Worm (Caenorhabditis elegans) whole organism, L4 larva: Measurements from ENCODE around the gene col-172.
A peak's percentile ranks its signal among the peaks of the same experiment; 100 is the strongest.

Experiments
- F49E8.2 ChIP-seq: sonication (generic microtip); optimal IDR thresholded peaks from 2 replicates; lab custom pipeline; 2016; ENCODE audit warnings: missing compliant biosample characterization, mild to moderate bottlenecking, missing genetic modification characterization, borderline replicate concordance
- T26A8.4 ChIP-seq: fragments of 200-800 bp; sonication (Bioruptor generic); IDR thresholded peaks from 2 replicates; pipeline ENCODE4 v1.3.6; 2022; ENCODE audit warnings: missing genetic modification characterization, missing compliant biosample characterization
- Y105C5A.15 ChIP-seq: fragments of 200-800 bp; sonication (Bioruptor generic); IDR thresholded peaks from 2 replicates; pipeline ENCODE4 v1.3.6; 2022; ENCODE audit warnings: missing genetic modification characterization, missing compliant biosample characterization
- Y75B8A.6 ChIP-seq: fragments of 200-800 bp; sonication (Bioruptor generic); IDR thresholded peaks from 2 replicates; pipeline ENCODE4 v1.3.6; 2022; ENCODE audit warnings: missing genetic modification reagents, missing genetic modification characterization, missing compliant biosample characterization
- aha-1 ChIP-seq: fragments of 150-350 bp; peaks from one replicate; lab custom pipeline; 2014; ENCODE audit warnings: missing biosample characterization, missing genetic modification characterization
- aly-2 ChIP-seq: sonication (generic microtip); optimal IDR thresholded peaks from 2 replicates; lab custom pipeline; 2018; ENCODE audit warnings: missing biosample characterization, missing genetic modification characterization
- ama-1 ChIP-seq: fragments of 150-350 bp; optimal IDR thresholded peaks from 2 replicates; lab custom pipeline; 2014; ENCODE audit warnings: inconsistent platforms, mixed read lengths
- attf-4 ChIP-seq: sonication (generic microtip); optimal IDR thresholded peaks from 3 replicates; lab custom pipeline; 2017; ENCODE audit warnings: missing biosample characterization, missing genetic modification characterization
- ceh-20 ChIP-seq: fragments of 200-800 bp; sonication (Bioruptor generic); IDR thresholded peaks from 2 replicates; pipeline ENCODE4 v1.3.6; 2022; ENCODE audit warnings: missing genetic modification reagents, missing genetic modification characterization, missing compliant biosample characterization
- ceh-28 ChIP-seq: fragments of 150-350 bp; optimal IDR thresholded peaks from 2 replicates; lab custom pipeline; 2014; ENCODE audit warnings: missing biosample characterization, missing genetic modification reagents, missing genetic modification characterization
- cey-2 ChIP-seq: sonication (generic microtip); optimal IDR thresholded peaks from 3 replicates; lab custom pipeline; 2017; ENCODE audit warnings: missing genetic modification characterization, mild to moderate bottlenecking, missing compliant biosample characterization, antibody characterized with exemption, borderline replicate concordance; ENCODE audit not compliant: insufficient read depth
- daf-16 ChIP-seq, 3 experiments: sonication (generic microtip); optimal IDR thresholded peaks; 2 replicates each; lab custom pipeline; 2016 to 2017; ENCODE audit warnings: missing genetic modification characterization in 3 of 3, missing genetic modification reagents in 3 of 3, mild to moderate bottlenecking in 2 of 3, missing compliant biosample characterization in 2 of 3, missing biosample characterization in 1 of 3, moderate library complexity in 1 of 3
- dmd-6 ChIP-seq: fragments of 200-800 bp; sonication (Bioruptor generic); IDR thresholded peaks from 2 replicates; pipeline ENCODE4 v1.3.6; 2022; ENCODE audit warnings: missing genetic modification reagents, missing genetic modification characterization, missing compliant biosample characterization
- dmd-9 ChIP-seq: fragments of 200-800 bp; sonication (Bioruptor generic); IDR thresholded peaks from 2 replicates; pipeline ENCODE4 v1.3.6; 2022; ENCODE audit warnings: missing genetic modification reagents, missing genetic modification characterization, missing compliant biosample characterization
- dve-1 ChIP-seq: sonication (generic microtip); optimal IDR thresholded peaks from 2 replicates; lab custom pipeline; 2017; ENCODE audit warnings: antibody characterized with exemption, mild to moderate bottlenecking, missing genetic modification characterization, missing compliant biosample characterization; ENCODE audit not compliant: insufficient read depth
- hif-1 ChIP-seq, 2 experiments: sonication (generic microtip); optimal IDR thresholded peaks; 2 replicates each; lab custom pipeline; 2016 to 2017; ENCODE audit warnings: missing compliant biosample characterization in 2 of 2, missing genetic modification characterization in 2 of 2, missing genetic modification reagents in 2 of 2, missing genotype in 2 of 2, mild to moderate bottlenecking in 1 of 2
- hlh-11 ChIP-seq: fragments of 200-800 bp; sonication (Bioruptor generic); optimal IDR thresholded peaks from 2 replicates; lab custom pipeline; 2018; ENCODE audit warnings: mild to moderate bottlenecking, missing genetic modification characterization, missing compliant biosample characterization
- hlh-30 ChIP-seq: sonication (generic microtip); optimal IDR thresholded peaks from 2 replicates; lab custom pipeline; 2017; ENCODE audit warnings: antibody characterized with exemption, mild to moderate bottlenecking, missing genetic modification characterization, missing compliant biosample characterization; ENCODE audit not compliant: insufficient read depth
- jun-1 ChIP-seq: fragments of 150-350 bp; optimal IDR thresholded peaks from 2 replicates; lab custom pipeline; 2014; ENCODE audit warnings: missing biosample characterization, missing genetic modification reagents, missing genetic modification characterization
- lin-1 ChIP-seq: fragments of 200-800 bp; sonication (Bioruptor generic); IDR thresholded peaks from 2 replicates; pipeline ENCODE4 v1.3.6; 2022; ENCODE audit warnings: missing genetic modification reagents, missing genetic modification characterization, missing compliant biosample characterization
- lin-15B ChIP-seq: fragments of 150-350 bp; sonication (generic microtip); optimal IDR thresholded peaks from 3 replicates; lab custom pipeline; 2014; ENCODE audit warnings: missing biosample characterization, missing genetic modification characterization
- lin-38 ChIP-seq: fragments of 200-800 bp; sonication (Bioruptor generic); IDR thresholded peaks from 2 replicates; pipeline ENCODE4 v1.3.6; 2022; ENCODE audit warnings: missing genetic modification reagents, missing genetic modification characterization, missing compliant biosample characterization
- madf-5 ChIP-seq, 2 experiments: fragments of 200-800 bp; sonication (Bioruptor generic); IDR thresholded peaks; 2 replicates each; pipeline ENCODE4 v1.3.6; 2022; ENCODE audit warnings: missing compliant biosample characterization in 2 of 2, missing genetic modification characterization in 2 of 2
- mdl-1 ChIP-seq, 2 experiments: fragments of 150-350 bp in 1 of 2; sonication (generic microtip) in 1 of 2; optimal IDR thresholded peaks; 2 replicates each; lab custom pipeline; 2014 to 2017; ENCODE audit warnings: missing biosample characterization in 2 of 2, missing genetic modification characterization in 2 of 2
- mep-1 ChIP-seq: fragments of 150-350 bp; sonication (generic microtip); optimal IDR thresholded peaks from 3 replicates; lab custom pipeline; 2014; ENCODE audit warnings: missing biosample characterization, missing genetic modification characterization
- mxl-3 ChIP-seq: fragments of 200-800 bp; sonication (Bioruptor generic); optimal IDR thresholded peaks from 2 replicates; lab custom pipeline; 2018; ENCODE audit warnings: mild to moderate bottlenecking, missing genetic modification characterization, missing compliant biosample characterization
- nhr-10 ChIP-seq: fragments of 150-350 bp; optimal IDR thresholded peaks from 2 replicates; lab custom pipeline; 2014; ENCODE audit warnings: missing biosample characterization, missing genetic modification characterization
- nhr-102 ChIP-seq: sonication (generic microtip); optimal IDR thresholded peaks from 2 replicates; lab custom pipeline; 2016; ENCODE audit warnings: mild to moderate bottlenecking, missing genetic modification characterization, moderate library complexity, missing compliant biosample characterization
- nhr-111 ChIP-seq: fragments of 200-800 bp; sonication (Bioruptor generic); optimal IDR thresholded peaks from 2 replicates; lab custom pipeline; 2018; ENCODE audit warnings: mild to moderate bottlenecking, missing genetic modification characterization, missing compliant biosample characterization
- nhr-237 ChIP-seq: sonication (generic microtip); optimal IDR thresholded peaks from 2 replicates; lab custom pipeline; 2017; ENCODE audit warnings: missing biosample characterization, missing genetic modification characterization
- nhr-28 ChIP-seq: fragments of 150-350 bp; optimal IDR thresholded peaks from 2 replicates; lab custom pipeline; 2014; ENCODE audit warnings: missing biosample characterization, missing genetic modification characterization
- nhr-42 ChIP-seq: fragments of 200-800 bp; sonication (Bioruptor generic); IDR thresholded peaks from 2 replicates; pipeline ENCODE4 v1.3.6; 2022; ENCODE audit warnings: missing genetic modification characterization, missing compliant biosample characterization
- nhr-48 ChIP-seq: sonication (generic microtip); optimal IDR thresholded peaks from 2 replicates; lab custom pipeline; 2016; ENCODE audit warnings: mild to moderate bottlenecking, missing genetic modification characterization, missing compliant biosample characterization
- nhr-6 ChIP-seq: fragments of 150-350 bp; optimal IDR thresholded peaks from 2 replicates; lab custom pipeline; 2014; ENCODE audit warnings: missing biosample characterization, missing genetic modification characterization
- pha-4 ChIP-seq, 2 experiments: fragments of 150-350 bp in 1 of 2; fragments of 200-800 bp in 1 of 2; sonication (Bioruptor generic) in 1 of 2; IDR thresholded peaks in 1 of 2; optimal IDR thresholded peaks in 1 of 2; 2 replicates each; pipeline versions ENCODE4 v1.3.6 to Lab custom; 2014 to 2022; ENCODE audit warnings: missing genetic modification characterization in 2 of 2, missing genetic modification reagents in 2 of 2, missing biosample characterization in 1 of 2, missing compliant biosample characterization in 1 of 2
- pqm-1 ChIP-seq: sonication (generic microtip); optimal IDR thresholded peaks from 2 replicates; lab custom pipeline; 2017; ENCODE audit warnings: missing biosample characterization, missing genetic modification characterization
- rbr-2 ChIP-seq: sonication (generic microtip); optimal IDR thresholded peaks from 2 replicates; lab custom pipeline; 2016; ENCODE audit warnings: missing genotype, missing genetic modification characterization, missing compliant biosample characterization
- sdz-12 ChIP-seq: fragments of 200-800 bp; sonication (Bioruptor generic); optimal IDR thresholded peaks from 2 replicates; lab custom pipeline; 2018; ENCODE audit warnings: mild to moderate bottlenecking, missing genetic modification characterization, missing compliant biosample characterization
- set-16 ChIP-seq: fragments of 200-800 bp; sonication (Bioruptor generic); IDR thresholded peaks from 2 replicates; pipeline ENCODE4 v1.3.6; 2022; ENCODE audit warnings: missing genetic modification reagents, missing genetic modification characterization, missing compliant biosample characterization
- snpc-1.2 ChIP-seq: fragments of 200-800 bp; sonication (Bioruptor generic); IDR thresholded peaks from 2 replicates; pipeline ENCODE4 v1.3.6; 2022; ENCODE audit warnings: missing genetic modification reagents, missing genetic modification characterization, missing compliant biosample characterization
- tra-1 ChIP-seq: fragments of 200-800 bp; sonication (Bioruptor generic); IDR thresholded peaks from 2 replicates; pipeline ENCODE4 v1.3.6; 2022; ENCODE audit warnings: missing genetic modification reagents, missing genetic modification characterization, missing compliant biosample characterization
- unc-62 ChIP-seq, 3 experiments: fragments of 150-350 bp in 1 of 3; sonication (generic microtip); optimal IDR thresholded peaks in 2 of 3; peaks in 1 of 3; 1 replicate in 1 of 3; 2 replicates in 2 of 3; lab custom pipeline; 2014 to 2017; ENCODE audit warnings: missing biosample characterization in 3 of 3, missing genetic modification characterization in 3 of 3, missing genetic modification reagents in 3 of 3, missing genotype in 1 of 3
- zfp-2 ChIP-seq: sonication (generic microtip); optimal IDR thresholded peaks from 2 replicates; lab custom pipeline; 2016; ENCODE audit warnings: mild to moderate bottlenecking, missing genetic modification characterization, missing compliant biosample characterization
- ztf-11 ChIP-seq: fragments of 150-350 bp; optimal IDR thresholded peaks from 2 replicates; lab custom pipeline; 2014; ENCODE audit warnings: missing biosample characterization, missing genetic modification characterization
- ztf-7 ChIP-seq: fragments of 150-350 bp; optimal IDR thresholded peaks from 2 replicates; lab custom pipeline; 2014; ENCODE audit warnings: missing biosample characterization, missing genetic modification characterization

The col-172 gene

DNA sequence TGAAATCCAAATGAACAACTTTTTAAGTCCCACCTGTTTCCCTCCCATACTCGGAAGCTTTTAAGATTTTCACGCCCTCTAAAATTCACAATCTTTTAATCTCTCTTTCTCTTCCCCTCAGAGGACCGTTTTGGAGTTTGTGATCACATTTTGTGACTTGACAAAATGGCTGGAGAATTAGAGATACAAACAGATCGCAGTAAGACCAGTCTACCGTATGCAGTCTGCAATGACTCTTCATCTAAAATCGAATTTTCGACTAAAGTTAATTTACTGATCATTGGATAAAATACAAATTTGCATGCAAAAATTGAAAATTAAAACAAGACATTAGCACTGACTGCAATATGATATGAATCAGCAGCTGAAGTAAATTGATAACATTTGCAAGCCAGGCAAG lies 31.1 kb upstream of the col-172 start (continued):
- TF ChIP-seq nhr-10 (tag; lab: Kevin White, UChicago) = peak; percentile 1
- no peak for TF ChIP-seq zfp-2

DNA sequence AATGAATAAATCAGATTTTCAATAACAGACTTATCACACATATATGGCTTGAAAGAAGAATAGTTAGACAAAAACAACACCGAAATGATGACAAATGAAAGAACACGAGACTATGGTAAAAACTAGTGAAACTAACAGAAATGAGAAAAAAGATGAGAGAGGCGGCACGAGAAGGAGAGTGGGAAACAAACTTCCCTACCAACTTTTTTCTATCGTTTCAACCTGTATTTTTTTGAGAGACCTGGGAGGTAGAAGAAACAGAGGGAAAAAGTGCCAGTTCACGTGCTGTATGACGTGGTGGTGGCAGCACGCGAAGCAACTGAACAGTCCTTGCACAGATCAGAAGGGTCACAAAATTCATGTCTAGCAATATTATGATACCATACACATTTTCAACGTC lies 29.8 kb upstream of the col-172 start:
- TF ChIP-seq dve-1 (tag; lab: Kevin White, UChicago) (peak; percentile 69), hlh-11 (tag; lab: Kevin White, UChicago) (peak; percentile 78), hlh-30 (tag; lab: Kevin White, UChicago) (peak; percentile 91), nhr-42 (GFP tag; lab: Robert Waterston, UW) (no peak), aha-1 (tag; lab: Kevin White, UChicago) (peak; percentile 95), hif-1 (tag; optimal IDR thresholded peaks at IDR 0.05; lab: Kevin White, UChicago) (peak in 1 of 2 experiments; percentile 16), T26A8.4 (GFP tag; lab: Robert Waterston, UW) (no peak), tra-1 (GFP tag; lab: Robert Waterston, UW) (0 out of 2 replicates have a peak, but pooled peaks have one; percentile 26), pqm-1 (tag; lab: Kevin White, UChicago) (no peak), mxl-3 (GFP tag; lab: Kevin White, UChicago) (peak; percentile 48), mep-1 (tag; lab: Kevin White, UChicago) (peak; percentile 39), dmd-6 (GFP tag; lab: Robert Waterston, UW) (peak; percentile 70), mdl-1 (tag; optimal IDR thresholded peaks at IDR 0.05; lab: Kevin White, UChicago) (peak in 1 of 2 experiments; percentile 79), cey-2 (peak; percentile 30), unc-62 (GFP tag; optimal IDR thresholded peaks at IDR 0.05 in 1 of 2; lab: Kevin White, UChicago) (peak in 1 of 2 experiments; percentile 82), unc-62 (tag; optimal IDR thresholded peaks at IDR 0.05; lab: Kevin White, UChicago) (no peak), nhr-102 (tag; lab: Kevin White, UChicago) (no peak), nhr-28 (peak; percentile 16), daf-16 (GFP tag; optimal IDR thresholded peaks at IDR 0.05; lab: Kevin White, UChicago) (no peak), daf-16 (tag; optimal IDR thresholded peaks at IDR 0.05; lab: Kevin White, UChicago) (peak; percentile 71)

DNA sequence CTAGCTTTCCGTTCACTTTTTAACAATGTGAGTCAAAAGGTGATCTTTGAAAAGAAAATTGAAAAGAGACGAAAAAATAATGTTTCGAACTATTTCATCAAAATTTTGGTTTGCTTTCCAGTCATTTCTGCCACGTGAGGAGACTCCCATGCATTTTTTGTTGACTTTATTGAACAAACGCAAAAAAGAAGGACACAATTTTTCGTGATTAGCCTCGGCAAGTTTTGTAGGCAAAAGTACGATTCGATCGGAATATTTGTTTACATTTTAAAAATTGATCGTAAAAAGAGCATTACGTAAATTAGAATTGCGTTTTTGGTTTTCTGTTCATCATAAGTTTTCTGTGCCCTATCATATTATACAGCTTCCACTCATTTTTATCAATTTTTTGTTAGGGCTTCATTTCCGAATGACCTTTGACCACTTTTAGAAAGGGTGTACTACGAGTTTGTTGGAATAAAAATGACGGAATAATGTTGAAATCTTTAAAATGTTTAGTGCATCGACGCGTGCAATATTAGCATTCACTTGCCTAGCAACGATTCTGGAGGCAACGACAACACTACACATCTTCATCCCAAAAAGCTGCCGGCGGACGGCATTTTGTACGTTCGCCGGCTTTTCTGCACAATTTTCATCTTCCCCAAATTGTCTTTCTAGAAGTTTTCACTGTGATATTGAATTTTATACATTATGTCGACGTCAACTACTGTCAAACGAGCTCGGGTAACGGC lies 27.5 kb upstream of the col-172 start, which contains the start of gene C56E10.3:
C56E10.3 (plus strand) TSS at position 684 of the 734 bp plus-strand sequence.
- TF ChIP-seq ceh-28 (tag; lab: Kevin White, UChicago) = no peak
- no peak for TF ChIP-seq attf-4 (tag; lab: Kevin White, UChicago)
- TF ChIP-seq lin-38 (GFP tag; lab: Robert Waterston, UW) = no peak
- TF ChIP-seq sdz-12 = no peak
- no peak for TF ChIP-seq ztf-7 (tag; lab: Kevin White, UChicago)
- no peak for TF ChIP-seq madf-5 (GFP tag; IDR thresholded peaks at IDR 0.05; lab: Robert Waterston, UW)
- TF ChIP-seq mxl-3 (GFP tag; lab: Kevin White, UChicago) = no peak
- no peak for TF ChIP-seq Y105C5A.15 (GFP tag; lab: Robert Waterston, UW)
- TF ChIP-seq aly-2 (tag; lab: Kevin White, UChicago) = no peak
- TF ChIP-seq lin-1 (GFP tag; lab: Robert Waterston, UW) = no peak
- no peak for TF ChIP-seq nhr-237 (tag; lab: Kevin White, UChicago)
- TF ChIP-seq lin-15B (tag; lab: Kevin White, UChicago) = no peak
- no peak for TF ChIP-seq cey-2
- TF ChIP-seq ztf-11 (tag; lab: Kevin White, UChicago) = no peak
- no peak for TF ChIP-seq nhr-111 (GFP tag; lab: Kevin White, UChicago)
- no peak for TF ChIP-seq rbr-2 (tag; lab: Kevin White, UChicago)
- no peak for TF ChIP-seq jun-1 (tag; lab: Kevin White, UChicago)
- no peak for TF ChIP-seq Y75B8A.6 (GFP tag; lab: Robert Waterston, UW)
- TF ChIP-seq nhr-48 (tag; lab: Kevin White, UChicago) = no peak
- TF ChIP-seq aha-1 (tag; lab: Kevin White, UChicago) = no peak
- TF ChIP-seq hlh-30 (tag; lab: Kevin White, UChicago) = peak; percentile 60
- TF ChIP-seq set-16 = no peak
- TF ChIP-seq ceh-20 (GFP tag; lab: Robert Waterston, UW) = no peak
- no peak for TF ChIP-seq snpc-1.2 (GFP tag; lab: Robert Waterston, UW)
- TF ChIP-seq F49E8.2 (tag; lab: Kevin White, UChicago) = no peak
- no peak for TF ChIP-seq ama-1 (lab: Kevin White, UChicago)
- TF ChIP-seq pha-4 (GFP tag; IDR thresholded peaks at IDR 0.05; lab: Robert Waterston, UW) = no peak
- TF ChIP-seq pha-4 (tag; optimal IDR thresholded peaks at IDR 0.05; lab: Kevin White, UChicago) = no peak
- TF ChIP-seq dmd-9 (GFP tag; lab: Robert Waterston, UW) = no peak
- no peak for TF ChIP-seq nhr-6 (tag; lab: Kevin White, UChicago)
